Worm (Caenorhabditis elegans): Measurements from ENCODE around the gene F57C12.6.

DNA sequence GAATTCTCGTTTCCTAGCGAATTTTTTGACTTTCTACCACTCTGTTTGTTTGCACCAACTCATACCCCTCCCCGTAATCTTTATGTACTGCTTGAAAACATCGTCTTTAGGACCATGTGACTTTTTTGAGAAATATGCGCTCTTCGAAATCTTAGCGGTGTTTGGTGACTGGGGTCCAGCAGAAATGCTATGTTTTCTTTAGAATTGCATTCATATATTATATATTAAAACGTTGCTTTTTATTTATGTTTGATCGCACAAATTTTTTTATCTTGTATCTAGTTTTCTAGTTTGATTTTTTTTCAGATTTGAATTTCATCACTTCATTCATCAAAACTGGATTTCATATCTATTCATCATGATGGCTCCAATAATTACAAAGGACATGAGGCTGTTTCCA, 48.1 kb upstream of the F57C12.6 start, which contains the start of gene F13C5.1:
- no peak for TF ChIP-seq ama-1 (optimal IDR thresholded peaks at IDR 0.05)
- no peak for TF ChIP-seq aly-1 (tag; optimal IDR thresholded peaks at IDR 0.05)
- no peak for TF ChIP-seq tra-4 (tag; optimal IDR thresholded peaks at IDR 0.05)
- no peak for TF ChIP-seq hnd-1 (tag; optimal IDR thresholded peaks at IDR 0.05)
- no peak for TF ChIP-seq hmbx-1 (tag; optimal IDR thresholded peaks at IDR 0.05)
- no peak for TF ChIP-seq ets-7 (tag; optimal IDR thresholded peaks at IDR 0.05)
- TF ChIP-seq ceh-13 (GFP tag; optimal IDR thresholded peaks at IDR 0.05): no peak
- TF ChIP-seq sea-1 (GFP tag; conservative IDR thresholded peaks at IDR 0.05): no peak
- TF ChIP-seq B0310.2 (tag; optimal IDR thresholded peaks at IDR 0.05): no peak
- no peak for TF ChIP-seq pes-1 (GFP tag; IDR thresholded peaks at IDR 0.05)
- TF ChIP-seq scrt-1 (GFP tag; IDR thresholded peaks at IDR 0.05): no peak
- no peak for TF ChIP-seq F13C5.2 (tag; optimal IDR thresholded peaks at IDR 0.05)

All from whole organism, early embryonic.